Fruit fly (Drosophila melanogaster) whole organism, prepupa: Measurements from ENCODE around the gene ebd2.

Experiments used
- Blimp-1 ChIP-seq: fragments of 200-800 bp; sonication (Bioruptor generic); optimal IDR thresholded peaks from 3 replicates; lab custom pipeline; 2017; ENCODE audit warnings: missing biosample characterization, missing genetic modification characterization, mild to moderate bottlenecking, moderate library complexity, missing genetic modification reagents
- CG10631 ChIP-seq: fragments of 200-800 bp; sonication (Bioruptor generic); optimal IDR thresholded peaks from 2 replicates; lab custom pipeline; 2016; ENCODE audit warnings: missing biosample characterization, missing genetic modification characterization
- CG11294 ChIP-seq: fragments of 200-800 bp; sonication (Bioruptor generic); IDR thresholded peaks from 2 replicates; pipeline ENCODE4 v1.3.6; 2022; ENCODE audit warnings: missing biosample characterization, missing genetic modification characterization
- CG11762 ChIP-seq: fragments of 200-800 bp; sonication (Bioruptor generic); optimal IDR thresholded peaks from 3 replicates; lab custom pipeline; 2016; ENCODE audit warnings: missing biosample characterization, missing genetic modification characterization; ENCODE audit not compliant: insufficient read depth
- CG11902 ChIP-seq: fragments of 200-800 bp; sonication (Bioruptor generic); optimal IDR thresholded peaks from 3 replicates; lab custom pipeline; 2016; ENCODE audit warnings: missing biosample characterization, missing genetic modification characterization
- CG15336 ChIP-seq: fragments of 200-800 bp; sonication (Bioruptor generic); IDR thresholded peaks from 2 replicates; pipeline ENCODE4 v1.3.6; 2022; ENCODE audit warnings: missing biosample characterization, missing genetic modification characterization
- CG3032 ChIP-seq: fragments of 200-800 bp; optimal IDR thresholded peaks from 2 replicates; lab custom pipeline; 2019; ENCODE audit warnings: missing biosample characterization, mild to moderate bottlenecking, missing genetic modification characterization, moderate library complexity
- CG31627 ChIP-seq: fragments of 200-800 bp; sonication (Bioruptor generic); optimal IDR thresholded peaks from 3 replicates; lab custom pipeline; 2016; ENCODE audit warnings: missing biosample characterization, missing genetic modification characterization
- CG34406 ChIP-seq: fragments of 200-800 bp; sonication (Bioruptor generic); optimal IDR thresholded peaks from 3 replicates; lab custom pipeline; 2016; ENCODE audit warnings: missing biosample characterization, missing genetic modification characterization
- CG3919 ChIP-seq: fragments of 200-800 bp; sonication (Bioruptor generic); optimal IDR thresholded peaks from 3 replicates; lab custom pipeline; 2016; ENCODE audit warnings: missing biosample characterization, missing genetic modification characterization
- CG4318 ChIP-seq: fragments of 200-800 bp; sonication (Bioruptor generic); optimal IDR thresholded peaks from 3 replicates; lab custom pipeline; 2017; ENCODE audit warnings: missing biosample characterization, mild to moderate bottlenecking, missing genetic modification characterization
- CG6163 ChIP-seq: fragments of 200-800 bp; sonication (Bioruptor generic); IDR thresholded peaks from 3 replicates; pipeline ENCODE4 v1.3.6; 2022; ENCODE audit warnings: missing biosample characterization, missing genetic modification characterization
- CG6276 ChIP-seq: fragments of 200-800 bp; sonication (Bioruptor generic); optimal IDR thresholded peaks from 2 replicates; lab custom pipeline; 2017; ENCODE audit warnings: missing biosample characterization, mild to moderate bottlenecking, missing genetic modification characterization
- CG6792 ChIP-seq: fragments of 200-800 bp; sonication (Bioruptor generic); optimal IDR thresholded peaks from 3 replicates; lab custom pipeline; 2016; ENCODE audit warnings: missing biosample characterization, missing genetic modification characterization
- CG6854 ChIP-seq: fragments of 200-800 bp; sonication (Bioruptor generic); optimal IDR thresholded peaks from 2 replicates; lab custom pipeline; 2017; ENCODE audit warnings: missing biosample characterization, mild to moderate bottlenecking, missing genetic modification characterization
- CG7368 ChIP-seq: fragments of 200-800 bp; sonication (Bioruptor generic); optimal IDR thresholded peaks from 3 replicates; lab custom pipeline; 2016; ENCODE audit warnings: missing biosample characterization, missing genetic modification characterization
- CG8119 ChIP-seq: fragments of 200-800 bp; sonication (Bioruptor generic); IDR thresholded peaks from 3 replicates; pipeline ENCODE4 v1.3.6; 2022; ENCODE audit warnings: missing biosample characterization, missing genetic modification characterization
- CG8319 ChIP-seq: fragments of 200-800 bp; sonication (Bioruptor generic); optimal IDR thresholded peaks from 3 replicates; lab custom pipeline; 2016; ENCODE audit warnings: missing biosample characterization, missing genetic modification characterization
- CG8632 ChIP-seq: fragments of 200-800 bp; sonication (Bioruptor generic); optimal IDR thresholded peaks from 3 replicates; lab custom pipeline; 2016; ENCODE audit warnings: missing biosample characterization, missing genetic modification characterization
- CG9139 ChIP-seq: fragments of 200-800 bp; sonication (Bioruptor generic); optimal IDR thresholded peaks from 3 replicates; lab custom pipeline; 2017; ENCODE audit warnings: missing biosample characterization, mild to moderate bottlenecking, missing genetic modification characterization
- Eip78C ChIP-seq: fragments of 200-800 bp; sonication (Bioruptor generic); peaks from one replicate; lab custom pipeline; 2016; ENCODE audit warnings: missing biosample characterization, missing genetic modification characterization
- Eip93F ChIP-seq: fragments of 200-800 bp; sonication (Bioruptor generic); optimal IDR thresholded peaks from 2 replicates; lab custom pipeline; 2016; ENCODE audit warnings: missing biosample characterization, mild to moderate bottlenecking, missing genetic modification characterization
- Ets96B ChIP-seq: fragments of 200-800 bp; optimal IDR thresholded peaks from 2 replicates; lab custom pipeline; 2019; ENCODE audit warnings: missing biosample characterization, mild to moderate bottlenecking, missing genetic modification characterization, moderate library complexity
- Gug ChIP-seq: fragments of 200-800 bp; sonication (Bioruptor generic); IDR thresholded peaks from 2 replicates; pipeline ENCODE4 v1.3.6; 2022; ENCODE audit warnings: missing biosample characterization, missing genetic modification characterization
- Hr38 ChIP-seq: sonication (Bioruptor generic); optimal IDR thresholded peaks from 2 replicates; lab custom pipeline; 2016; ENCODE audit warnings: missing biosample characterization, missing genetic modification characterization
- Hr39 ChIP-seq: fragments of 200-800 bp; sonication (Bioruptor generic); optimal IDR thresholded peaks from 2 replicates; lab custom pipeline; 2016; ENCODE audit warnings: missing biosample characterization, missing genetic modification characterization
- Hr4 ChIP-seq: fragments of 200-800 bp; sonication (Bioruptor generic); optimal IDR thresholded peaks from 3 replicates; lab custom pipeline; 2016; ENCODE audit warnings: missing biosample characterization, missing genetic modification characterization
- Lpt ChIP-seq: fragments of 200-800 bp; sonication (Bioruptor generic); optimal IDR thresholded peaks from 3 replicates; lab custom pipeline; 2016; ENCODE audit warnings: missing biosample characterization, missing genetic modification characterization
- Met ChIP-seq: fragments of 200-800 bp; sonication (Bioruptor generic); optimal IDR thresholded peaks from 3 replicates; lab custom pipeline; 2016; ENCODE audit warnings: missing biosample characterization, missing genetic modification characterization
- OdsH ChIP-seq: fragments of 200-800 bp; sonication (Bioruptor generic); optimal IDR thresholded peaks from 3 replicates; lab custom pipeline; 2016; ENCODE audit warnings: missing biosample characterization, missing genetic modification characterization
- Smox ChIP-seq: fragments of 200-800 bp; sonication (Bioruptor generic); optimal IDR thresholded peaks from 3 replicates; lab custom pipeline; 2016; ENCODE audit warnings: missing biosample characterization, missing genetic modification characterization
- Sox102F ChIP-seq: fragments of 200-800 bp; sonication (Bioruptor generic); optimal IDR thresholded peaks from 2 replicates; lab custom pipeline; 2016; ENCODE audit warnings: missing biosample characterization, mild to moderate bottlenecking, missing genetic modification characterization
- Sox14 ChIP-seq: fragments of 200-800 bp; sonication (Bioruptor generic); optimal IDR thresholded peaks from 3 replicates; lab custom pipeline; 2016; ENCODE audit warnings: missing biosample characterization, missing genetic modification characterization
- Sox15 ChIP-seq: fragments of 200-800 bp; sonication (Bioruptor generic); optimal IDR thresholded peaks from 3 replicates; lab custom pipeline; 2016; ENCODE audit warnings: missing biosample characterization, missing genetic modification characterization
- acj6 ChIP-seq: fragments of 200-800 bp; sonication (Bioruptor generic); optimal IDR thresholded peaks from 3 replicates; lab custom pipeline; 2016; ENCODE audit warnings: missing biosample characterization, missing genetic modification characterization
- cyc ChIP-seq: fragments of 200-800 bp; sonication (Bioruptor generic); optimal IDR thresholded peaks from 3 replicates; lab custom pipeline; 2016; ENCODE audit warnings: missing biosample characterization, missing genetic modification characterization
- dac ChIP-seq: fragments of 200-800 bp; sonication (Bioruptor generic); optimal IDR thresholded peaks from 2 replicates; lab custom pipeline; 2017; ENCODE audit warnings: missing biosample characterization, mild to moderate bottlenecking, missing genetic modification characterization
- eg ChIP-seq: fragments of 200-800 bp; sonication (Bioruptor generic); IDR thresholded peaks from 3 replicates; pipeline ENCODE4 v1.3.6; 2022; ENCODE audit warnings: missing biosample characterization, missing genetic modification characterization
- esn ChIP-seq: fragments of 200-800 bp; sonication (Bioruptor generic); optimal IDR thresholded peaks from 2 replicates; lab custom pipeline; 2016; ENCODE audit warnings: missing biosample characterization, mild to moderate bottlenecking, missing genetic modification characterization, moderate library complexity
- fd59A ChIP-seq: fragments of 200-800 bp; sonication (Bioruptor generic); optimal IDR thresholded peaks from 2 replicates; lab custom pipeline; 2017; ENCODE audit warnings: missing biosample characterization, mild to moderate bottlenecking, missing genetic modification characterization, missing genetic modification reagents
- fd85E ChIP-seq: fragments of 200-800 bp; sonication (Bioruptor generic); optimal IDR thresholded peaks from 3 replicates; lab custom pipeline; 2016; ENCODE audit warnings: missing biosample characterization, missing genetic modification characterization
- fkh ChIP-seq: fragments of 200-800 bp; sonication (Bioruptor generic); optimal IDR thresholded peaks from 3 replicates; lab custom pipeline; 2017; ENCODE audit warnings: missing biosample characterization, mild to moderate bottlenecking, missing genetic modification characterization, moderate library complexity
- lz ChIP-seq: fragments of 200-800 bp; sonication (Bioruptor generic); optimal IDR thresholded peaks from 3 replicates; lab custom pipeline; 2016; ENCODE audit warnings: missing biosample characterization, missing genetic modification characterization
- net ChIP-seq: fragments of 200-800 bp; sonication (Bioruptor generic); optimal IDR thresholded peaks from 3 replicates; lab custom pipeline; 2016; ENCODE audit warnings: missing biosample characterization, missing genetic modification characterization
- pdm3 ChIP-seq: fragments of 200-800 bp; sonication (Bioruptor generic); optimal IDR thresholded peaks from 3 replicates; lab custom pipeline; 2016; ENCODE audit warnings: missing biosample characterization, missing genetic modification characterization
- salr ChIP-seq, 2 experiments: fragments of 200-800 bp; sonication (Bioruptor generic); optimal IDR thresholded peaks; 3 replicates each; lab custom pipeline; 2016 to 2018; ENCODE audit warnings: missing biosample characterization in 2 of 2, missing genetic modification characterization in 2 of 2, mild to moderate bottlenecking in 1 of 2
- spab ChIP-seq: fragments of 200-800 bp; sonication (Bioruptor generic); optimal IDR thresholded peaks from 2 replicates; lab custom pipeline; 2017; ENCODE audit warnings: missing biosample characterization, mild to moderate bottlenecking, missing genetic modification characterization, missing genetic modification reagents
- ss ChIP-seq, 2 experiments: fragments of 200-800 bp; sonication (Bioruptor generic); optimal IDR thresholded peaks; 2 replicates in 1 of 2; 3 replicates in 1 of 2; lab custom pipeline; 2017 to 2018; ENCODE audit warnings: mild to moderate bottlenecking in 2 of 2, missing biosample characterization in 2 of 2, missing genetic modification characterization in 2 of 2, moderate library complexity in 1 of 2
- svp ChIP-seq: fragments of 200-800 bp; sonication (Bioruptor generic); peaks from one replicate; lab custom pipeline; 2016; ENCODE audit warnings: missing biosample characterization, missing genetic modification characterization
- topi ChIP-seq: fragments of 200-800 bp; sonication (Bioruptor generic); optimal IDR thresholded peaks from 3 replicates; lab custom pipeline; 2016; ENCODE audit warnings: missing biosample characterization, missing genetic modification characterization
- vri ChIP-seq: fragments of 200-800 bp; sonication (Bioruptor generic); optimal IDR thresholded peaks from 3 replicates; lab custom pipeline; 2016; ENCODE audit warnings: missing biosample characterization, mild to moderate bottlenecking, missing genetic modification characterization

Gene ebd2

dm6 chr3L:21347197-21347831 is 1.8 kb downstream of the ebd2 start:
- TF ChIP-seq esn (GFP tag; lab: Kevin White, UChicago) (peak; percentile 69), Lpt (GFP tag; lab: Kevin White, UChicago) (peak; percentile 39), CG11762 (peak; percentile 53), CG4318 (peak; percentile 74), fd59A (GFP tag; lab: Kevin White, UChicago) (peak; percentile 65), CG3919 (GFP tag; lab: Kevin White, UChicago) (peak; percentile 69), CG6276 (peak; percentile 49), Sox14 (GFP tag; lab: Kevin White, UChicago) (peak; percentile 62), Blimp-1 (no peak), Eip93F (GFP tag; lab: Kevin White, UChicago) (no peak), CG9139 (GFP tag; lab: Kevin White, UChicago) (no peak), topi (GFP tag; lab: Kevin White, UChicago) (peak; percentile 64), Sox15 (GFP tag; lab: Kevin White, UChicago) (peak; percentile 28), eg (no peak; the same call in 2 of the 3 replicates), Ets96B (tag; lab: Kevin White, UChicago) (peak; percentile 40), CG6854 (no peak), salr (GFP tag; optimal IDR thresholded peaks at IDR 0.05; lab: Kevin White, UChicago) (peak; percentile 49 to 83), CG3032 (tag; lab: Kevin White, UChicago) (peak; percentile 51), Sox102F (GFP tag; lab: Kevin White, UChicago) (peak; percentile 48), fd85E (GFP tag; lab: Kevin White, UChicago) (no peak), CG15336 (GFP tag; lab: Robert Waterston, UW) (0 out of 2 replicates have a peak, but pooled peaks have one; percentile 11), CG11902 (GFP tag; lab: Kevin White, UChicago) (peak; percentile 36), Eip78C (GFP tag; lab: Kevin White, UChicago) (peak; percentile 92), CG8319 (GFP tag; lab: Kevin White, UChicago) (peak; percentile 55), Hr4 (peak; percentile 83), net (GFP tag; lab: Kevin White, UChicago) (peak; percentile 61), fkh (GFP tag; lab: Kevin White, UChicago) (no peak), CG6163 (peak; percentile 52; the same call in 2 of the 3 replicates), CG6792 (peak; percentile 46), lz (GFP tag; lab: Kevin White, UChicago) (peak; percentile 50), vri (GFP tag; lab: Kevin White, UChicago) (peak; percentile 25), Met (GFP tag; lab: Kevin White, UChicago) (peak; percentile 61), dac (GFP tag; lab: Kevin White, UChicago) (peak; percentile 57), CG31627 (GFP tag; lab: Kevin White, UChicago) (peak; percentile 67), CG7368 (peak; percentile 45), CG8632 (GFP tag; lab: Kevin White, UChicago) (peak; percentile 58), CG8119 (GFP tag; lab: Robert Waterston, UW) (peak; percentile 49; the same call in 2 of the 3 replicates), spab (GFP tag; lab: Kevin White, UChicago) (peak; percentile 59), svp (GFP tag; lab: Kevin White, UChicago) (peak; percentile 82), Gug (GFP tag; lab: Robert Waterston, UW) (peak; percentile 48), OdsH (GFP tag; lab: Kevin White, UChicago) (peak; percentile 76), cyc (GFP tag; lab: Kevin White, UChicago) (peak; percentile 55), Hr39 (GFP tag; lab: Kevin White, UChicago) (peak; percentile 67), CG11294 (GFP tag; lab: Robert Waterston, UW) (peak; percentile 43; the same call in 1 of the 2 replicates), Smox (peak; percentile 56), acj6 (GFP tag; lab: Kevin White, UChicago) (peak; percentile 75), CG10631 (GFP tag; lab: Kevin White, UChicago) (peak; percentile 75), Hr38 (no peak), ss (GFP tag; optimal IDR thresholded peaks at IDR 0.05; lab: Kevin White, UChicago) (no peak), CG34406 (peak; percentile 44), pdm3 (peak; percentile 67)
